Worm (Caenorhabditis elegans): ENCODE data around the gene irld-24.

DNA sequence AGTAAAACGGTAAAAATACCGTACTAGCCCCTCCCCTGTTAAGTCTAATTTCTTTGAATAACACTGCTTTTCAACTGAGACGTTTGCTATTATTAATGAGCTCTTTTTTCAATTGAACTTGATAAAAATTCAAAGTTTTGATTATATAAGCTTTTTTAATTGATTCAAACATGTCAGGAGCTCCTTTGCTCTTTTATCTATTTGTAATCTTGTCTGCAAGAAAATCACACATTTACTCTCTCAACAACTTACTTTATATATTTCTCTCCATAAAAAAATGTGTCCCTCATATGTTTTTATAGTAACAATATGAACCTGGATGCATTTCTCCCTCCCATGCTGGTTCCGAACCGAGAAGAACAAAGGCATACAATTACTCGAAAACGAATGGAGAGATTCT is 33.9 kb downstream of the irld-24 start, which contains the start of gene C04C11.1:
- no peak for TF ChIP-seq ama-1 (optimal IDR thresholded peaks at IDR 0.05)
- no peak for TF ChIP-seq hmbx-1 (tag; optimal IDR thresholded peaks at IDR 0.05)
